Fruit fly (Drosophila melanogaster) whole organism, embryonic: ENCODE measurements around the gene CG12206.

Source experiments
- BtbVII ChIP-seq: fragments of 200-800 bp; sonication (Bioruptor generic); optimal IDR thresholded peaks from 3 replicates; lab custom pipeline; 2017; ENCODE audit warnings: missing biosample characterization, mild to moderate bottlenecking, missing genetic modification characterization
- CG10366 ChIP-seq: fragments of 200-800 bp; sonication (Bioruptor generic); IDR thresholded peaks from 2 replicates; pipeline ENCODE4 v1.3.6; 2022; ENCODE audit warnings: missing biosample characterization, missing genetic modification characterization
- CG11696 ChIP-seq: fragments of 200-800 bp; sonication (Bioruptor generic); IDR thresholded peaks from 2 replicates; pipeline ENCODE4 v1.3.6; 2022; ENCODE audit warnings: missing biosample characterization, missing genetic modification characterization
- CG1233 ChIP-seq: fragments of 200-800 bp; sonication (Bioruptor generic); optimal IDR thresholded peaks from 4 replicates; lab custom pipeline; 2018; ENCODE audit warnings: missing biosample characterization, mild to moderate bottlenecking, missing genetic modification characterization
- CG13123 ChIP-seq: fragments of 200-800 bp; sonication (Bioruptor generic); optimal IDR thresholded peaks from 2 replicates; lab custom pipeline; 2016; ENCODE audit warnings: missing biosample characterization, missing genetic modification characterization
- CG13775 ChIP-seq: fragments of 200-800 bp; sonication (Bioruptor generic); optimal IDR thresholded peaks from 3 replicates; lab custom pipeline; 2017; ENCODE audit warnings: missing biosample characterization, mild to moderate bottlenecking, missing genetic modification characterization
- CG14050 ChIP-seq: fragments of 200-800 bp; sonication (Bioruptor generic); IDR thresholded peaks from 3 replicates; pipeline ENCODE4 v1.3.6; 2022; ENCODE audit warnings: missing biosample characterization, missing genetic modification characterization
- CG15011 ChIP-seq: fragments of 200-800 bp; sonication (Bioruptor generic); optimal IDR thresholded peaks from 3 replicates; lab custom pipeline; 2018; ENCODE audit warnings: missing biosample characterization, mild to moderate bottlenecking, missing genetic modification characterization
- CG1647 ChIP-seq: fragments of 200-800 bp; sonication (Bioruptor generic); optimal IDR thresholded peaks from 3 replicates; lab custom pipeline; 2016; ENCODE audit warnings: missing biosample characterization, missing genetic modification characterization
- CG17186 ChIP-seq: fragments of 200-800 bp; sonication (Bioruptor generic); optimal IDR thresholded peaks from 3 replicates; lab custom pipeline; 2017; ENCODE audit warnings: missing biosample characterization, missing genetic modification reagents, missing genetic modification characterization
- CG17359 ChIP-seq: fragments of 200-800 bp; sonication (Bioruptor generic); optimal IDR thresholded peaks from 3 replicates; lab custom pipeline; 2018; ENCODE audit warnings: missing biosample characterization, mild to moderate bottlenecking, missing genetic modification characterization, moderate library complexity
- CG17568 ChIP-seq: fragments of 200-800 bp; sonication (Bioruptor generic); optimal IDR thresholded peaks from 2 replicates; lab custom pipeline; 2018; ENCODE audit warnings: missing biosample characterization, mild to moderate bottlenecking, missing genetic modification characterization, moderate library complexity
- CG18764 ChIP-seq: fragments of 200-800 bp; sonication (Bioruptor generic); optimal IDR thresholded peaks from 3 replicates; lab custom pipeline; 2016; ENCODE audit warnings: missing biosample characterization, missing genetic modification characterization
- CG31224 ChIP-seq: fragments of 200-800 bp; sonication (Bioruptor generic); IDR thresholded peaks from 2 replicates; pipeline ENCODE4 v1.3.6; 2022; ENCODE audit warnings: missing biosample characterization, missing genetic modification characterization
- CG33557 ChIP-seq: fragments of 200-800 bp; sonication (Bioruptor generic); optimal IDR thresholded peaks from 2 replicates; lab custom pipeline; 2019; ENCODE audit warnings: missing biosample characterization, mild to moderate bottlenecking, missing genetic modification characterization, moderate library complexity
- CG34422 ChIP-seq: fragments of 200-800 bp; sonication (Bioruptor generic); IDR thresholded peaks from 3 replicates; pipeline ENCODE4 v1.3.6; 2022; ENCODE audit warnings: missing biosample characterization, missing genetic modification characterization
- CG3838 ChIP-seq: fragments of 200-800 bp; sonication (Bioruptor generic); optimal IDR thresholded peaks from 3 replicates; lab custom pipeline; 2016; ENCODE audit warnings: missing biosample characterization, missing genetic modification characterization
- CG4282 ChIP-seq: fragments of 200-800 bp; sonication (Bioruptor generic); optimal IDR thresholded peaks from 2 replicates; lab custom pipeline; 2016; ENCODE audit warnings: missing biosample characterization, missing genetic modification characterization
- CG6175 ChIP-seq: fragments of 200-800 bp; sonication (Bioruptor generic); IDR thresholded peaks from 3 replicates; pipeline ENCODE4 v1.3.6; 2022; ENCODE audit warnings: missing biosample characterization, missing genetic modification characterization
- CG6254 ChIP-seq: fragments of 200-800 bp; sonication (Bioruptor generic); optimal IDR thresholded peaks from 3 replicates; lab custom pipeline; 2017; ENCODE audit warnings: mild to moderate bottlenecking, missing biosample characterization, missing genetic modification reagents, missing genetic modification characterization
- CG6813 ChIP-seq: fragments of 200-800 bp; sonication (Bioruptor generic); optimal IDR thresholded peaks from 2 replicates; lab custom pipeline; 2017; ENCODE audit warnings: missing biosample characterization, missing genetic modification characterization, mild to moderate bottlenecking, moderate library complexity, missing genetic modification reagents
- CG7928 ChIP-seq: fragments of 200-800 bp; sonication (Bioruptor generic); optimal IDR thresholded peaks from 2 replicates; lab custom pipeline; 2017; ENCODE audit warnings: missing biosample characterization, mild to moderate bottlenecking, missing genetic modification characterization
- CG8089 ChIP-seq: fragments of 200-800 bp; sonication (Bioruptor generic); optimal IDR thresholded peaks from 3 replicates; lab custom pipeline; 2016; ENCODE audit warnings: missing biosample characterization, missing genetic modification characterization
- CG9797 ChIP-seq: fragments of 200-800 bp; sonication (Bioruptor generic); optimal IDR thresholded peaks from 3 replicates; lab custom pipeline; 2018; ENCODE audit warnings: missing biosample characterization, mild to moderate bottlenecking, missing genetic modification characterization
- CHES-1-like ChIP-seq: fragments of 200-800 bp; sonication (Bioruptor generic); optimal IDR thresholded peaks from 2 replicates; lab custom pipeline; 2016; ENCODE audit warnings: missing biosample characterization, missing genetic modification characterization
- D19A ChIP-seq: fragments of 200-800 bp; optimal IDR thresholded peaks from 3 replicates; lab custom pipeline; 2019; ENCODE audit warnings: missing biosample characterization, mild to moderate bottlenecking, missing genetic modification characterization, moderate library complexity
- Dad ChIP-seq: fragments of 200-800 bp; sonication (Bioruptor generic); optimal IDR thresholded peaks from 3 replicates; lab custom pipeline; 2016; ENCODE audit warnings: missing biosample characterization, missing genetic modification characterization
- Ets65A ChIP-seq: fragments of 200-800 bp; sonication (Bioruptor generic); peaks from one replicate; lab custom pipeline; 2016; ENCODE audit warnings: missing biosample characterization, missing genetic modification characterization
- Fer2 ChIP-seq: fragments of 200-800 bp; sonication (Bioruptor generic); optimal IDR thresholded peaks from 2 replicates; lab custom pipeline; 2018; ENCODE audit warnings: missing biosample characterization, mild to moderate bottlenecking, missing genetic modification characterization, moderate library complexity
- Gug ChIP-seq: fragments of 200-800 bp; sonication (Bioruptor generic); IDR thresholded peaks from 4 replicates; pipeline ENCODE4 v1.3.6; 2022; ENCODE audit warnings: missing biosample characterization, missing genetic modification characterization
- HmgD ChIP-seq: fragments of 200-800 bp; sonication (Bioruptor generic); optimal IDR thresholded peaks from 3 replicates; lab custom pipeline; 2016; ENCODE audit warnings: missing biosample characterization, missing genetic modification characterization
- Jarid2 ChIP-seq: fragments of 200-800 bp; sonication (Bioruptor generic); optimal IDR thresholded peaks from 3 replicates; lab custom pipeline; 2017; ENCODE audit warnings: mild to moderate bottlenecking, missing biosample characterization, missing genetic modification reagents, missing genetic modification characterization
- Lhr ChIP-seq: fragments of 200-800 bp; sonication (Bioruptor generic); optimal IDR thresholded peaks from 3 replicates; lab custom pipeline; 2017; ENCODE audit warnings: mild to moderate bottlenecking, missing biosample characterization, missing genetic modification reagents, missing genetic modification characterization
- Max ChIP-seq: fragments of 200-800 bp; sonication (Bioruptor generic); optimal IDR thresholded peaks from 2 replicates; lab custom pipeline; 2016; ENCODE audit warnings: missing biosample characterization, mild to moderate bottlenecking, missing genetic modification characterization
- Myb ChIP-seq: fragments of 200-800 bp; sonication (Bioruptor generic); optimal IDR thresholded peaks from 2 replicates; lab custom pipeline; 2016; ENCODE audit warnings: missing biosample characterization, missing genetic modification characterization
- NFAT ChIP-seq: fragments of 200-800 bp; sonication (Bioruptor generic); IDR thresholded peaks from 2 replicates; pipeline ENCODE4 v1.3.6; 2022; ENCODE audit warnings: missing biosample characterization, missing genetic modification characterization
- Nf-YB ChIP-seq: fragments of 200-800 bp; sonication (Bioruptor generic); optimal IDR thresholded peaks from 3 replicates; lab custom pipeline; 2019; ENCODE audit warnings: missing biosample characterization, mild to moderate bottlenecking, missing genetic modification characterization, moderate library complexity
- NfI ChIP-seq: fragments of 200-800 bp; sonication (Bioruptor generic); optimal IDR thresholded peaks from 3 replicates; lab custom pipeline; 2018; ENCODE audit warnings: missing biosample characterization, mild to moderate bottlenecking, missing genetic modification characterization, moderate library complexity
- Tbp ChIP-seq: fragments of >200 bp; optimal IDR thresholded peaks from 2 replicates; lab custom pipeline; 2018; ENCODE audit warnings: missing biosample characterization, missing genetic modification characterization
- ash1 ChIP-seq: fragments of 200-800 bp; sonication (Bioruptor generic); optimal IDR thresholded peaks from 2 replicates; lab custom pipeline; 2018; ENCODE audit warnings: missing biosample characterization, mild to moderate bottlenecking, missing genetic modification characterization
- bcd ChIP-seq: fragments of 200-800 bp; sonication (Bioruptor generic); optimal IDR thresholded peaks from 2 replicates; lab custom pipeline; 2017; ENCODE audit warnings: missing biosample characterization, mild to moderate bottlenecking, missing genetic modification characterization
- exex ChIP-seq: fragments of 200-800 bp; sonication (Bioruptor generic); optimal IDR thresholded peaks from 4 replicates; lab custom pipeline; 2018; ENCODE audit warnings: missing biosample characterization, mild to moderate bottlenecking, missing genetic modification characterization, moderate library complexity
- nmo ChIP-seq: fragments of 200-800 bp; sonication (Bioruptor generic); optimal IDR thresholded peaks from 2 replicates; lab custom pipeline; 2018; ENCODE audit warnings: missing biosample characterization, mild to moderate bottlenecking, missing genetic modification characterization, moderate library complexity
- ro ChIP-seq: fragments of 200-800 bp; sonication (Bioruptor generic); IDR thresholded peaks from 2 replicates; pipeline ENCODE4 v1.3.6; 2022; ENCODE audit warnings: missing biosample characterization, missing genetic modification characterization
- sim ChIP-seq: fragments of 200-800 bp; sonication (Bioruptor generic); IDR thresholded peaks from 2 replicates; pipeline ENCODE4 v1.3.6; 2022; ENCODE audit warnings: missing biosample characterization, missing genetic modification characterization
- slp2 ChIP-seq: fragments of 200-800 bp; sonication (Bioruptor generic); optimal IDR thresholded peaks from 2 replicates; lab custom pipeline; 2016; ENCODE audit warnings: missing biosample characterization, missing genetic modification characterization
- sug ChIP-seq: fragments of 200-800 bp; optimal IDR thresholded peaks from 2 replicates; lab custom pipeline; 2019; ENCODE audit warnings: missing biosample characterization, mild to moderate bottlenecking, missing genetic modification characterization, moderate library complexity
- trh ChIP-seq: fragments of 200-800 bp; sonication (Bioruptor generic); optimal IDR thresholded peaks from 2 replicates; lab custom pipeline; 2016; ENCODE audit warnings: missing biosample characterization, missing genetic modification characterization
- unc-4 ChIP-seq: fragments of 200-800 bp; sonication (Bioruptor generic); IDR thresholded peaks from 2 replicates; pipeline ENCODE4 v1.3.6; 2022; ENCODE audit warnings: missing biosample characterization, missing genetic modification characterization; ENCODE audit not compliant: partially characterized antibody
- wdn ChIP-seq: fragments of 200-800 bp; sonication (Bioruptor generic); IDR thresholded peaks from 2 replicates; pipeline ENCODE4 v1.3.6; 2022; ENCODE audit warnings: missing biosample characterization, missing genetic modification characterization
- zen2 ChIP-seq: fragments of 200-800 bp; sonication (Bioruptor generic); IDR thresholded peaks from 3 replicates; pipeline ENCODE4 v1.3.6; 2022; ENCODE audit warnings: missing biosample characterization, missing genetic modification characterization; ENCODE audit not compliant: partially characterized antibody

CG12206 gene

dm6 chrX:3431641-3432040 lies 42.7 kb downstream of the CG12206 start (continued):
- TF ChIP-seq unc-4 (GFP tag; lab: Robert Waterston, UW) (no peak), CG17186 (GFP tag; lab: Kevin White, UChicago) (no peak), ash1 (GFP tag; lab: Kevin White, UChicago) (no peak), Lhr (GFP tag; lab: Kevin White, UChicago) (no peak), CG4282 (GFP tag; lab: Kevin White, UChicago) (no peak), CG6813 (no peak), CG6175 (GFP tag; lab: Robert Waterston, UW) (no peak), CHES-1-like (GFP tag; lab: Kevin White, UChicago) (peak; percentile 24), CG17359 (tag; lab: Kevin White, UChicago) (peak; percentile 81), Fer2 (tag; lab: Kevin White, UChicago) (no peak), CG14050 (GFP tag; lab: Robert Waterston, UW) (peak; percentile 78), CG17568 (GFP tag; lab: Kevin White, UChicago) (peak; percentile 22), Tbp (GFP tag; lab: Kevin White, UChicago) (no peak), Myb (GFP tag; lab: Kevin White, UChicago) (no peak), CG1233 (GFP tag; lab: Kevin White, UChicago) (peak; percentile 48), CG8089 (GFP tag; lab: Kevin White, UChicago) (no peak), CG31224 (GFP tag; lab: Robert Waterston, UW) (peak; percentile 68), CG10366 (GFP tag; lab: Robert Waterston, UW) (peak; percentile 85), wdn (GFP tag; lab: Robert Waterston, UW) (peak; percentile 69; the same call in 1 of the 2 replicates), CG15011 (GFP tag; lab: Kevin White, UChicago) (no peak), CG1647 (GFP tag; lab: Kevin White, UChicago) (no peak), Gug (GFP tag; lab: Robert Waterston, UW) (0 out of 4 replicates have a peak, but pooled peaks have one; percentile 10), CG6254 (no peak), zen2 (GFP tag; lab: Robert Waterston, UW) (no peak), CG13123 (peak; percentile 15), HmgD (GFP tag; lab: Kevin White, UChicago) (no peak), CG7928 (GFP tag; lab: Kevin White, UChicago) (no peak), trh (peak; percentile 0), BtbVII (peak; percentile 23), nmo (GFP tag; lab: Kevin White, UChicago) (peak; percentile 81), Dad (GFP tag; lab: Kevin White, UChicago) (no peak), CG33557 (GFP tag; lab: Kevin White, UChicago) (no peak), ro (GFP tag; lab: Robert Waterston, UW) (0 out of 2 replicates have a peak, but pooled peaks have one; percentile 24), slp2 (GFP tag; lab: Kevin White, UChicago) (no peak), exex (no peak), sug (peak; percentile 68), CG11696 (peak; percentile 53; the same call in 1 of the 2 replicates), D19A (peak; percentile 57), CG3838 (no peak), sim (peak; percentile 36; the same call in 1 of the 2 replicates), Jarid2 (no peak), CG34422 (peak; percentile 83), NfI (GFP tag; lab: Kevin White, UChicago) (peak; percentile 54), CG9797 (GFP tag; lab: Kevin White, UChicago) (no peak), NFAT (GFP tag; lab: Robert Waterston, UW) (no peak), CG13775 (GFP tag; lab: Kevin White, UChicago) (peak; percentile 32), Ets65A (GFP tag; lab: Kevin White, UChicago) (no peak), Max (GFP tag; lab: Kevin White, UChicago) (no peak), CG18764 (GFP tag; lab: Kevin White, UChicago) (peak; percentile 1), bcd (GFP tag; lab: Kevin White, UChicago) (peak; percentile 57), Nf-YB (GFP tag; lab: Kevin White, UChicago) (peak; percentile 42)
